Worm (Caenorhabditis elegans): ENCODE measurements around the gene F13H8.6.
A peak's percentile ranks its signal among the peaks of the same experiment; 100 is the strongest.

F13H8.6 gene

ce11 chrII:6252707-6253106 lies 34.1 kb downstream of the F13H8.6 start:
- peak; percentile 26 for TF ChIP-seq mep-1 (tag; optimal IDR thresholded peaks at IDR 0.05)
- TF ChIP-seq Y5F2A.4 (GFP tag; optimal IDR thresholded peaks at IDR 0.05), result no peak
- peak; percentile 69; the same call in 1 of the 2 replicates for TF ChIP-seq zfp-3 (GFP tag; conservative IDR thresholded peaks at IDR 0.05)
- TF ChIP-seq F49E8.2 (tag; optimal IDR thresholded peaks at IDR 0.05; ENCODE audit: borderline replicate concordance), result peak; percentile 59
- TF ChIP-seq snpc-1.2 (GFP tag; IDR thresholded peaks at IDR 0.05), result 0 out of 2 replicates have a peak, but pooled peaks have one; percentile 36
- TF ChIP-seq hlh-30 (tag; optimal IDR thresholded peaks at IDR 0.05; ENCODE audit: insufficient read depth), result no peak
- TF ChIP-seq unc-130 (GFP tag; optimal IDR thresholded peaks at IDR 0.05), result peak; percentile 19
- TF ChIP-seq T26A8.4 (GFP tag; IDR thresholded peaks at IDR 0.05), result peak; percentile 23; the same call in 1 of the 2 replicates
- TF ChIP-seq lin-38 (GFP tag; IDR thresholded peaks at IDR 0.05), result peak; percentile 50; the same call in 1 of the 2 replicates
- TF ChIP-seq nhr-102 (tag; optimal IDR thresholded peaks at IDR 0.05), result peak; percentile 20
- TF ChIP-seq pha-4 (GFP tag; IDR thresholded peaks at IDR 0.05), result peak; percentile 19; the same call in 1 of the 2 replicates
- no peak for TF ChIP-seq pha-4 (tag; optimal IDR thresholded peaks at IDR 0.05)
- TF ChIP-seq fos-1 (tag; optimal IDR thresholded peaks at IDR 0.05), result no peak
- peak in 1 of 2 experiments; percentile 78 for TF ChIP-seq unc-62 (GFP tag; optimal IDR thresholded peaks at IDR 0.05 in 1 of 2)
- no peak for TF ChIP-seq unc-62 (tag; optimal IDR thresholded peaks at IDR 0.05)
- TF ChIP-seq dmd-8 (GFP tag; IDR thresholded peaks at IDR 0.05), result no peak
- no peak for TF ChIP-seq T20F7.1 (GFP tag; optimal IDR thresholded peaks at IDR 0.05)
- TF ChIP-seq aha-1 (tag), result peak; percentile 35
- 0 out of 2 replicates have a peak, but pooled peaks have one; percentile 25 for TF ChIP-seq mdt-29 (GFP tag; IDR thresholded peaks at IDR 0.05)

ce11 chrII:6250782-6251461 lies 35.8 kb downstream of the F13H8.6 start, which contains the start of gene phb-2:
Gene phb-2 (plus strand): TSS chrII:6251411.
- TF ChIP-seq F37D6.2 (tag; optimal IDR thresholded peaks at IDR 0.05), result no peak
- TF ChIP-seq pha-4 (GFP tag; IDR thresholded peaks at IDR 0.05), result peak; percentile 48; the same call in 1 of the 2 replicates
- peak; percentile 80 for TF ChIP-seq pha-4 (tag; optimal IDR thresholded peaks at IDR 0.05)
- peak; percentile 76 for TF ChIP-seq mep-1 (tag; optimal IDR thresholded peaks at IDR 0.05)
- no peak for TF ChIP-seq F26F4.8 (GFP tag; conservative IDR thresholded peaks at IDR 0.05)
- TF ChIP-seq mes-2 (tag; optimal IDR thresholded peaks at IDR 0.05; ENCODE audit: poor library complexity, severe bottlenecking), result peak; percentile 87
- peak; percentile 27 to 89 for TF ChIP-seq lsy-2 (tag; optimal IDR thresholded peaks at IDR 0.05)
- no peak for TF ChIP-seq ctbp-1 (GFP tag; IDR thresholded peaks at IDR 0.05)
- TF ChIP-seq hif-1 (tag; optimal IDR thresholded peaks at IDR 0.05), result peak in 1 of 2 experiments; percentile 45
- peak; percentile 94 for TF ChIP-seq dpl-1 (GFP tag; optimal IDR thresholded peaks at IDR 0.05)
- no peak for TF ChIP-seq zfp-3 (GFP tag; conservative IDR thresholded peaks at IDR 0.05)
- TF ChIP-seq snpc-4 (tag; optimal IDR thresholded peaks at IDR 0.05), result no peak
- no peak for TF ChIP-seq zip-11 (GFP tag; IDR thresholded peaks at IDR 0.05)
- 0 out of 2 replicates have a peak, but pooled peaks have one; percentile 33 for TF ChIP-seq vab-7 (GFP tag; IDR thresholded peaks at IDR 0.05)
- TF ChIP-seq T20F7.1 (GFP tag; optimal IDR thresholded peaks at IDR 0.05), result peak; percentile 67
- TF ChIP-seq cey-2 (tag; optimal IDR thresholded peaks at IDR 0.05; ENCODE audit: borderline replicate concordance, insufficient read depth), result no peak
- peak; percentile 53 for TF ChIP-seq hlh-11 (tag; optimal IDR thresholded peaks at IDR 0.05)
- TF ChIP-seq mxl-3 (GFP tag; optimal IDR thresholded peaks at IDR 0.05), result no peak
- TF ChIP-seq spr-3 (GFP tag; optimal IDR thresholded peaks at IDR 0.05), result no peak
- TF ChIP-seq lin-1 (GFP tag; IDR thresholded peaks at IDR 0.05), result no peak
- peak; percentile 50 for TF ChIP-seq dve-1 (tag; optimal IDR thresholded peaks at IDR 0.05; ENCODE audit: insufficient read depth)
- TF ChIP-seq nhr-25 (tag; optimal IDR thresholded peaks at IDR 0.05; ENCODE audit: borderline replicate concordance, insufficient read depth), result peak; percentile 54
- TF ChIP-seq aly-2 (tag; optimal IDR thresholded peaks at IDR 0.05), result no peak
- TF ChIP-seq hmg-1.1 (GFP tag; IDR thresholded peaks at IDR 0.05), result peak; percentile 77
- TF ChIP-seq hlh-30 (tag; optimal IDR thresholded peaks at IDR 0.05; ENCODE audit: insufficient read depth), result peak; percentile 81
- no peak for TF ChIP-seq tag-97 (GFP tag; IDR thresholded peaks at IDR 0.05)
- TF ChIP-seq php-3 (GFP tag; IDR thresholded peaks at IDR 0.05), result 0 out of 2 replicates have a peak, but pooled peaks have one; percentile 34
- TF ChIP-seq lin-38 (GFP tag; IDR thresholded peaks at IDR 0.05), result peak; percentile 73
- TF ChIP-seq ceh-62 (tag; optimal IDR thresholded peaks at IDR 0.05), result no peak
- TF ChIP-seq daf-19 (GFP tag; conservative IDR thresholded peaks at IDR 0.05), result 0 out of 2 replicates have a peak, but pooled peaks have one; percentile 18
- no peak for TF ChIP-seq lim-7 (GFP tag; IDR thresholded peaks at IDR 0.05)
- TF ChIP-seq mdt-29 (GFP tag; IDR thresholded peaks at IDR 0.05), result no peak
- peak; percentile 68 for TF ChIP-seq rbr-2 (tag; optimal IDR thresholded peaks at IDR 0.05)
- TF ChIP-seq aha-1 (tag), result peak; percentile 95
- TF ChIP-seq dmd-6 (GFP tag; IDR thresholded peaks at IDR 0.05), result peak; percentile 38
